Worm (Caenorhabditis elegans) whole organism, young adult: ENCODE data around the gene cft-1.

Source experiments
- T07F8.4 ChIP-seq: sonication (generic microtip); optimal IDR thresholded peaks from 2 replicates; lab custom pipeline; 2016; ENCODE audit warnings: mild to moderate bottlenecking, missing genetic modification characterization, moderate library complexity, missing compliant biosample characterization
- efl-1 ChIP-seq: fragments of 150-350 bp; optimal IDR thresholded peaks from 2 replicates; lab custom pipeline; 2014; ENCODE audit warnings: missing biosample characterization, missing genetic modification reagents, missing genetic modification characterization
- let-607 ChIP-seq, 2 experiments: fragments of 200-800 bp in 1 of 2; sonication (Bioruptor generic) in 1 of 2; sonication (generic microtip) in 1 of 2; optimal IDR thresholded peaks; 2 replicates each; lab custom pipeline; 2016 to 2018; ENCODE audit warnings: mild to moderate bottlenecking in 2 of 2, missing compliant biosample characterization in 2 of 2, missing genetic modification characterization in 2 of 2, moderate library complexity in 2 of 2, missing genotype in 1 of 2
- madf-3 ChIP-seq: fragments of 200-800 bp; sonication (Bioruptor generic); IDR thresholded peaks from 2 replicates; pipeline ENCODE4 v1.3.6; 2022; ENCODE audit warnings: missing genetic modification reagents, missing genetic modification characterization, missing compliant biosample characterization
- mxl-1 ChIP-seq: sonication (generic microtip); optimal IDR thresholded peaks from 2 replicates; lab custom pipeline; 2016; ENCODE audit warnings: missing genetic modification characterization, missing compliant biosample characterization
- snpc-1.3 ChIP-seq: sonication (generic microtip); optimal IDR thresholded peaks from 2 replicates; lab custom pipeline; 2017; ENCODE audit warnings: missing genetic modification characterization, mild to moderate bottlenecking, missing compliant biosample characterization, antibody characterized with exemption, moderate library complexity, missing genotype, missing genetic modification reagents; ENCODE audit not compliant: insufficient read depth
- sptf-2 ChIP-seq: fragments of 200-800 bp; sonication (Bioruptor generic); optimal IDR thresholded peaks from 2 replicates; lab custom pipeline; 2018; ENCODE audit warnings: mild to moderate bottlenecking, missing genetic modification characterization, missing compliant biosample characterization
- zim-3 ChIP-seq: sonication (generic microtip); optimal IDR thresholded peaks from 2 replicates; lab custom pipeline; 2017; ENCODE audit warnings: mild to moderate bottlenecking, missing genetic modification characterization, moderate library complexity, missing compliant biosample characterization
- ztf-26 ChIP-seq: sonication (generic microtip); optimal IDR thresholded peaks from 2 replicates; lab custom pipeline; 2017; ENCODE audit warnings: missing genetic modification characterization, missing compliant biosample characterization

- peak; percentile 19 for TF ChIP-seq efl-1 (GFP tag; lab: Kevin White, UChicago)
- TF ChIP-seq T07F8.4 (tag; lab: Kevin White, UChicago): no peak
- TF ChIP-seq snpc-1.3 (tag; lab: Kevin White, UChicago): peak; percentile 31
- TF ChIP-seq ztf-26: no peak
- TF ChIP-seq mxl-1 (tag; lab: Kevin White, UChicago): no peak
- TF ChIP-seq let-607 (tag; optimal IDR thresholded peaks at IDR 0.05; lab: Kevin White, UChicago): no peak
- TF ChIP-seq sptf-2 (GFP tag; lab: Kevin White, UChicago): no peak
- no peak for TF ChIP-seq zim-3 (tag; lab: Kevin White, UChicago)
- no peak for TF ChIP-seq madf-3
Measured at ce11 chrV:5536240-5536811, 2.3 kb upstream of the cft-1 start, which contains the start of the genes cox-16 and syp-2.
